Worm (Caenorhabditis elegans): Measurements from ENCODE around the gene tofu-7.

The tofu-7 gene

DNA sequence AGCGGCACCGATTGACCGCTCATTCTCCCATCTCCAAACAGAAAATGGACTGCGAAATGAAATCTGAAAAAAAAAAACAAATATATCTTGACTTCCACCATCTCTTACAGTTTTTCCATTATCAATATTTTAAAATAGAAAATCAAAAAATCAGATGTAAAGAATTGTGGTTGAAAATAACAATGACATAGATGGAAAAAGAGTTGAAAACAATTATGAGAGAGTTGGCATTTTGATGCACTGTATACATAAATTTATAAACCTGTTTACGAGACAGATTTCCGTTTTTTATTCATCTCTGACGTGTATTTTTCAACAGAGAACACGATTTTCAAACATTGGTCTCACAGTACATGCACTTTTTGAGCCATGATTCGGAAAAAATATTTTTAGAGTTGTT is 4.1 kb downstream of the tofu-7 start, which contains the start of gene ZK418.7:
Gene ZK418.7 (minus strand): TSS at position 101 of the 400 bp plus-strand sequence.
- TF ChIP-seq ZK546.5 (tag; optimal IDR thresholded peaks at IDR 0.05) (no peak), ceh-20 (GFP tag; IDR thresholded peaks at IDR 0.05) (no peak), rbr-2 (tag; optimal IDR thresholded peaks at IDR 0.05) (no peak), zip-11 (GFP tag; IDR thresholded peaks at IDR 0.05) (no peak), lin-15B (tag; optimal IDR thresholded peaks at IDR 0.05) (no peak), tag-97 (GFP tag; IDR thresholded peaks at IDR 0.05) (no peak), unc-62 (GFP tag; optimal IDR thresholded peaks at IDR 0.05 in 1 of 2) (no peak), unc-62 (tag; optimal IDR thresholded peaks at IDR 0.05) (no peak), lin-1 (GFP tag; IDR thresholded peaks at IDR 0.05) (no peak), spr-3 (GFP tag; optimal IDR thresholded peaks at IDR 0.05) (no peak), D1046.2 (GFP tag; IDR thresholded peaks at IDR 0.05) (no peak), mdl-1 (tag; optimal IDR thresholded peaks at IDR 0.05) (no peak), nhr-48 (tag; optimal IDR thresholded peaks at IDR 0.05) (no peak), daf-16 (GFP tag; optimal IDR thresholded peaks at IDR 0.05) (no peak), daf-16 (tag; optimal IDR thresholded peaks at IDR 0.05) (no peak), dve-1 (tag; optimal IDR thresholded peaks at IDR 0.05; ENCODE audit: insufficient read depth) (no peak), ctbp-1 (GFP tag; IDR thresholded peaks at IDR 0.05) (no peak), zip-2 (tag; optimal IDR thresholded peaks at IDR 0.05) (no peak), madf-9 (GFP tag; conservative IDR thresholded peaks at IDR 0.05) (no peak), ztf-7 (tag; optimal IDR thresholded peaks at IDR 0.05) (no peak), Y105C5A.15 (GFP tag; IDR thresholded peaks at IDR 0.05) (no peak)

- TF ChIP-seq dmd-9 (GFP tag; IDR thresholded peaks at IDR 0.05) = no peak
- TF ChIP-seq daf-16 (GFP tag; optimal IDR thresholded peaks at IDR 0.05) = no peak
- no peak for TF ChIP-seq daf-16 (tag; optimal IDR thresholded peaks at IDR 0.05)
- no peak for TF ChIP-seq hmg-1.1 (GFP tag; IDR thresholded peaks at IDR 0.05)
- TF ChIP-seq attf-4 (tag; optimal IDR thresholded peaks at IDR 0.05) = no peak
- no peak for TF ChIP-seq gei-8 (GFP tag; optimal IDR thresholded peaks at IDR 0.05)
- TF ChIP-seq unc-62 (GFP tag; optimal IDR thresholded peaks at IDR 0.05 in 1 of 2) = no peak
- TF ChIP-seq unc-62 (tag; optimal IDR thresholded peaks at IDR 0.05) = no peak
- TF ChIP-seq nhr-25 (tag; optimal IDR thresholded peaks at IDR 0.05; ENCODE audit: borderline replicate concordance, insufficient read depth) = no peak
- TF ChIP-seq madf-5 (GFP tag; IDR thresholded peaks at IDR 0.05) = no peak
- no peak for TF ChIP-seq spr-1 (tag; optimal IDR thresholded peaks at IDR 0.05)
Measured at ce11 chrIII:7078737-7079136, 6.1 kb downstream of the tofu-7 start, which contains the start of gene ZK418.6. TSS of gene ZK418.6 (minus strand) at chrIII:7078837.

ce11 chrIII:7076386-7076785 is 8.4 kb downstream of the tofu-7 start, which contains the start of gene ZK418.13:
TSS of gene ZK418.13 (minus strand) at chrIII:7076486.
- TF ChIP-seq arid-1 (GFP tag; conservative IDR thresholded peaks at IDR 0.05) (no peak), jun-1 (tag; optimal IDR thresholded peaks at IDR 0.05) (no peak), nhr-6 (tag; optimal IDR thresholded peaks at IDR 0.05) (no peak), ctbp-1 (GFP tag; IDR thresholded peaks at IDR 0.05) (no peak), lin-1 (GFP tag; IDR thresholded peaks at IDR 0.05) (no peak), ceh-20 (GFP tag; IDR thresholded peaks at IDR 0.05) (no peak), lin-15B (tag; optimal IDR thresholded peaks at IDR 0.05) (no peak), F37D6.2 (tag; optimal IDR thresholded peaks at IDR 0.05) (no peak), lin-38 (GFP tag; IDR thresholded peaks at IDR 0.05) (no peak), sdz-12 (GFP tag; optimal IDR thresholded peaks at IDR 0.05) (no peak), madf-9 (GFP tag; conservative IDR thresholded peaks at IDR 0.05) (no peak), duxl-1 (tag; optimal IDR thresholded peaks at IDR 0.05; ENCODE audit: poor library complexity) (no peak), dpl-1 (GFP tag; optimal IDR thresholded peaks at IDR 0.05) (no peak), nhr-102 (tag; optimal IDR thresholded peaks at IDR 0.05) (no peak), ceh-32 (tag; optimal IDR thresholded peaks at IDR 0.05; ENCODE audit: poor library complexity) (no peak), F10B5.3 (tag; optimal IDR thresholded peaks at IDR 0.05) (no peak), Y48G9A.11 (GFP tag; IDR thresholded peaks at IDR 0.05) (no peak), pha-4 (GFP tag; IDR thresholded peaks at IDR 0.05) (no peak), pha-4 (tag; optimal IDR thresholded peaks at IDR 0.05) (no peak)

Data from whole organism, L4 larva.